Fruit fly (Drosophila melanogaster): ENCODE results near the gene Klp68D.

DNA sequence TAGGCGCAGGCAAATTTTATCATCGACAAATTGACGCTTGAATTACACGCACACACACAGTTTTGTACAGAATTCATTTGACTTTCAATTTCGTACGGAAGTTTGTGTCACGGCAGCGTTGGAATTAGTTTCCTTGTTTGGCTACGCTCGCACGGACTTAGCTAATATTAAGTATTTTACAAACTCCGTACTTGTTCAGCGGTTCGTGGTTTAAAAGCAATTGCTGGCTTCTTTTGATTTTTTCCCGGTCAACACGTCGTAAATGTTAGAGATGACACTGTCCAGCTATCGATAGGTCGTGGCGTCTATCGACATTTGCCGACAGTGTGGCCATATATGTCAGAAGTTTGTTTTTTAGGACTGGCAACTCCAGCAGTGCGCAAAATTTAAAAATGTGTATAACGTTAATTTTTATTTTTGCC lies 37.9 kb downstream of the Klp68D start, which contains the start of gene CycA:
- no peak for TF ChIP-seq Sin3A (optimal IDR thresholded peaks at IDR 0.05)
- TF ChIP-seq psq (optimal IDR thresholded peaks at IDR 0.05): no peak
- no peak for TF ChIP-seq Myc (optimal IDR thresholded peaks at IDR 0.05)
- TF ChIP-seq insv (optimal IDR thresholded peaks at IDR 0.05): no peak
- no peak for TF ChIP-seq ttk (optimal IDR thresholded peaks at IDR 0.05)
